Fruit fly (Drosophila melanogaster): ENCODE data around the gene Gyc32E.

- TF ChIP-seq ken (GFP tag; IDR thresholded peaks at IDR 0.05) (no peak), CG17328 (GFP tag; IDR thresholded peaks at IDR 0.05) (no peak), phol (tag; optimal IDR thresholded peaks at IDR 0.05) (no peak), CG12219 (GFP tag; optimal IDR thresholded peaks at IDR 0.05) (no peak), CG1832 (GFP tag; optimal IDR thresholded peaks at IDR 0.05) (no peak), jigr1 (GFP tag; IDR thresholded peaks at IDR 0.05) (no peak), CG30431 (GFP tag; optimal IDR thresholded peaks at IDR 0.05) (no peak), pan (optimal IDR thresholded peaks at IDR 0.05) (no peak), pan (GFP tag; optimal IDR thresholded peaks at IDR 0.05 in 1 of 2, IDR thresholded peaks at IDR 0.05 in 1 of 2) (no peak)
Measured at dm6 chr2L:11121614-11122013, 27.3 kb downstream of the Gyc32E start, which contains the start of gene Dnaaf4.

All from whole organism, embryonic.